Fruit fly (Drosophila melanogaster): Measurements from ENCODE around the gene Lcp65Ae.

- TF ChIP-seq CG8478 (optimal IDR thresholded peaks at IDR 0.05) = no peak
- no peak for TF ChIP-seq CTCF (optimal IDR thresholded peaks at IDR 0.05)
These were observed 32.5 kb downstream of the Lcp65Ae start for dm6 chr3L:6105435-6105834.
